Fruit fly (Drosophila melanogaster) whole organism, embryonic: ENCODE results near the gene WASp.
A peak's percentile ranks its signal among the peaks of the same experiment; 100 is the strongest.

Experiments
- Abd-B ChIP-seq: fragments of 200-800 bp; sonication (Bioruptor generic); optimal IDR thresholded peaks from 2 replicates; lab custom pipeline; 2018; ENCODE audit warnings: missing biosample characterization, mild to moderate bottlenecking, missing genetic modification characterization, moderate library complexity
- Atf-2 ChIP-seq: fragments of 200-800 bp; sonication (Bioruptor generic); optimal IDR thresholded peaks from 2 replicates; lab custom pipeline; 2016; ENCODE audit warnings: missing biosample characterization, missing genetic modification characterization
- CG10267 ChIP-seq: fragments of 200-800 bp; sonication (Bioruptor generic); optimal IDR thresholded peaks from 2 replicates; lab custom pipeline; 2018; ENCODE audit warnings: missing biosample characterization, mild to moderate bottlenecking, missing genetic modification characterization, moderate library complexity
- CG10959 ChIP-seq: fragments of 200-800 bp; sonication (Bioruptor generic); IDR thresholded peaks from 2 replicates; pipeline ENCODE4 v1.3.6; 2022; ENCODE audit warnings: missing biosample characterization, missing genetic modification characterization
- CG12236 ChIP-seq: fragments of 200-800 bp; sonication (Bioruptor generic); optimal IDR thresholded peaks from 2 replicates; lab custom pipeline; 2016; ENCODE audit warnings: missing biosample characterization, missing genetic modification characterization
- CG12744 ChIP-seq: fragments of 200-800 bp; sonication (Bioruptor generic); optimal IDR thresholded peaks from 2 replicates; lab custom pipeline; 2016; ENCODE audit warnings: missing biosample characterization, missing genetic modification characterization
- CG13775 ChIP-seq: fragments of 200-800 bp; sonication (Bioruptor generic); optimal IDR thresholded peaks from 3 replicates; lab custom pipeline; 2017; ENCODE audit warnings: missing biosample characterization, mild to moderate bottlenecking, missing genetic modification characterization
- CG1529 ChIP-seq: fragments of 200-800 bp; sonication (Bioruptor generic); optimal IDR thresholded peaks from 3 replicates; lab custom pipeline; 2018; ENCODE audit warnings: missing biosample characterization, missing genetic modification characterization
- CG15696 ChIP-seq: fragments of 200-800 bp; sonication (Bioruptor generic); optimal IDR thresholded peaks from 2 replicates; lab custom pipeline; 2019; ENCODE audit warnings: missing biosample characterization, mild to moderate bottlenecking, missing genetic modification characterization, moderate library complexity
- CG1647 ChIP-seq: fragments of 200-800 bp; sonication (Bioruptor generic); optimal IDR thresholded peaks from 3 replicates; lab custom pipeline; 2016; ENCODE audit warnings: missing biosample characterization, missing genetic modification characterization
- CG17328 ChIP-seq: fragments of 200-800 bp; sonication (Bioruptor generic); IDR thresholded peaks from 2 replicates; pipeline ENCODE4 v1.3.6; 2022; ENCODE audit warnings: missing biosample characterization, missing genetic modification characterization
- CG17361 ChIP-seq: fragments of 200-800 bp; sonication (Bioruptor generic); IDR thresholded peaks from 3 replicates; pipeline ENCODE4 v1.3.6; 2022; ENCODE audit warnings: missing biosample characterization, missing genetic modification characterization
- CG2120 ChIP-seq: fragments of 200-800 bp; sonication (Bioruptor generic); optimal IDR thresholded peaks from 3 replicates; lab custom pipeline; 2016; ENCODE audit warnings: missing biosample characterization, missing genetic modification characterization
- CG31365 ChIP-seq: fragments of 200-800 bp; sonication (Bioruptor generic); optimal IDR thresholded peaks from 2 replicates; lab custom pipeline; 2018; ENCODE audit warnings: missing biosample characterization, mild to moderate bottlenecking, missing genetic modification characterization
- CG42726 ChIP-seq: fragments of 200-800 bp; sonication (Bioruptor generic); IDR thresholded peaks from 2 replicates; pipeline ENCODE4 v1.3.6; 2022; ENCODE audit warnings: missing biosample characterization, missing genetic modification characterization; ENCODE audit not compliant: partially characterized antibody
- CG4707 ChIP-seq: fragments of 200-800 bp; sonication (Bioruptor generic); optimal IDR thresholded peaks from 2 replicates; lab custom pipeline; 2018; ENCODE audit warnings: missing biosample characterization, mild to moderate bottlenecking, missing genetic modification characterization, moderate library complexity
- CG4820 ChIP-seq: fragments of 200-800 bp; sonication (Bioruptor generic); optimal IDR thresholded peaks from 3 replicates; lab custom pipeline; 2016; ENCODE audit warnings: missing biosample characterization, missing genetic modification characterization
- CG5953 ChIP-seq: fragments of 200-800 bp; sonication (Bioruptor generic); IDR thresholded peaks from 2 replicates; pipeline ENCODE4 v1.3.6; 2022; ENCODE audit warnings: missing biosample characterization, missing genetic modification characterization
- CG7987 ChIP-seq: fragments of 200-800 bp; sonication (Bioruptor generic); optimal IDR thresholded peaks from 2 replicates; lab custom pipeline; 2018; ENCODE audit warnings: missing biosample characterization, mild to moderate bottlenecking, missing genetic modification characterization, moderate library complexity
- CG8944 ChIP-seq: fragments of 200-800 bp; sonication (Bioruptor generic); optimal IDR thresholded peaks from 3 replicates; lab custom pipeline; 2016; ENCODE audit warnings: missing biosample characterization, missing genetic modification characterization
- CG9609 ChIP-seq: fragments of 200-800 bp; sonication (Bioruptor generic); optimal IDR thresholded peaks from 3 replicates; lab custom pipeline; 2016; ENCODE audit warnings: missing biosample characterization, missing genetic modification characterization
- CrebB ChIP-seq: fragments of 200-800 bp; sonication (Bioruptor generic); optimal IDR thresholded peaks from 3 replicates; lab custom pipeline; 2018; ENCODE audit warnings: missing biosample characterization, mild to moderate bottlenecking, missing genetic modification characterization
- Dfd ChIP-seq, 2 experiments: fragments of >200 bp; optimal IDR thresholded peaks; 2 replicates each; lab custom pipeline; 2017; ENCODE audit warnings: missing biosample characterization in 2 of 2, missing genetic modification characterization in 2 of 2
- Elba2 ChIP-seq: fragments of 200-800 bp; sonication (Bioruptor generic); optimal IDR thresholded peaks from 3 replicates; lab custom pipeline; 2016; ENCODE audit warnings: missing biosample characterization, missing genetic modification characterization
- HHEX ChIP-seq: fragments of 200-800 bp; sonication (Bioruptor generic); optimal IDR thresholded peaks from 3 replicates; lab custom pipeline; 2017; ENCODE audit warnings: missing biosample characterization, mild to moderate bottlenecking, missing genetic modification characterization, missing genetic modification reagents
- HmgD ChIP-seq: fragments of 200-800 bp; sonication (Bioruptor generic); optimal IDR thresholded peaks from 3 replicates; lab custom pipeline; 2016; ENCODE audit warnings: missing biosample characterization, missing genetic modification characterization
- Hmr ChIP-seq: fragments of 200-800 bp; sonication (Bioruptor generic); optimal IDR thresholded peaks from 3 replicates; lab custom pipeline; 2017; ENCODE audit warnings: mild to moderate bottlenecking, missing biosample characterization, missing genetic modification reagents, missing genetic modification characterization
- Hr39 ChIP-seq: fragments of >200 bp; optimal IDR thresholded peaks from 2 replicates; lab custom pipeline; 2017
- Jarid2 ChIP-seq: fragments of 200-800 bp; sonication (Bioruptor generic); optimal IDR thresholded peaks from 3 replicates; lab custom pipeline; 2017; ENCODE audit warnings: mild to moderate bottlenecking, missing biosample characterization, missing genetic modification reagents, missing genetic modification characterization
- NC2α ChIP-seq: fragments of 200-800 bp; sonication (Bioruptor generic); optimal IDR thresholded peaks from 2 replicates; lab custom pipeline; 2016; ENCODE audit warnings: missing biosample characterization, missing genetic modification characterization
- Opbp ChIP-seq: fragments of 200-800 bp; sonication (Bioruptor generic); IDR thresholded peaks from 3 replicates; pipeline ENCODE4 v1.3.6; 2022; ENCODE audit warnings: missing biosample characterization, missing genetic modification characterization; ENCODE audit not compliant: partially characterized antibody
- Sry-δ ChIP-seq: fragments of 200-800 bp; sonication (Bioruptor generic); optimal IDR thresholded peaks from 2 replicates; lab custom pipeline; 2016; ENCODE audit warnings: missing biosample characterization, missing genetic modification characterization
- Vsx1 ChIP-seq: fragments of 200-800 bp; sonication (Bioruptor generic); optimal IDR thresholded peaks from 2 replicates; lab custom pipeline; 2017; ENCODE audit warnings: missing biosample characterization, mild to moderate bottlenecking, missing genetic modification characterization, missing genetic modification reagents
- al ChIP-seq: fragments of 200-800 bp; sonication (Bioruptor generic); IDR thresholded peaks from 2 replicates; pipeline ENCODE4 v1.3.6; 2022; ENCODE audit warnings: missing biosample characterization, missing genetic modification characterization
- ap ChIP-seq: fragments of 200-800 bp; sonication (Bioruptor generic); IDR thresholded peaks from 2 replicates; pipeline ENCODE4 v1.3.6; 2022; ENCODE audit warnings: missing biosample characterization, missing genetic modification characterization
- ara ChIP-seq: fragments of 200-800 bp; sonication (Bioruptor generic); IDR thresholded peaks from 2 replicates; pipeline ENCODE4 v1.3.6; 2022; ENCODE audit warnings: missing biosample characterization, missing genetic modification characterization
- ase ChIP-seq: fragments of 200-800 bp; sonication (Bioruptor generic); IDR thresholded peaks from 3 replicates; pipeline ENCODE4 v1.3.6; 2022; ENCODE audit warnings: missing biosample characterization, missing genetic modification characterization
- ato ChIP-seq: fragments of 200-800 bp; sonication (Bioruptor generic); IDR thresholded peaks from 2 replicates; pipeline ENCODE4 v1.3.6; 2022; ENCODE audit warnings: missing biosample characterization, missing genetic modification characterization; ENCODE audit not compliant: partially characterized antibody
- chm ChIP-seq: fragments of 200-800 bp; sonication (Bioruptor generic); IDR thresholded peaks from 2 replicates; pipeline ENCODE4 v1.3.6; 2022; ENCODE audit warnings: missing biosample characterization, missing genetic modification characterization
- chn ChIP-seq: fragments of 200-800 bp; sonication (Bioruptor generic); optimal IDR thresholded peaks from 2 replicates; lab custom pipeline; 2016; ENCODE audit warnings: missing biosample characterization, missing genetic modification characterization
- dan ChIP-seq: fragments of 200-800 bp; sonication (Bioruptor generic); IDR thresholded peaks from 2 replicates; pipeline ENCODE4 v1.3.6; 2022; ENCODE audit warnings: missing biosample characterization, missing genetic modification characterization
- her ChIP-seq: fragments of 200-800 bp; sonication (Bioruptor generic); optimal IDR thresholded peaks from 2 replicates; lab custom pipeline; 2016; ENCODE audit warnings: missing biosample characterization, missing genetic modification characterization
- jumu ChIP-seq: fragments of 200-800 bp; sonication (Bioruptor generic); optimal IDR thresholded peaks from 3 replicates; lab custom pipeline; 2016; ENCODE audit warnings: missing biosample characterization, missing genetic modification characterization
- kni ChIP-seq: fragments of 200-800 bp; sonication (Bioruptor generic); optimal IDR thresholded peaks from 3 replicates; lab custom pipeline; 2017; ENCODE audit warnings: mild to moderate bottlenecking, missing biosample characterization, missing genetic modification reagents, missing genetic modification characterization
- knrl ChIP-seq: fragments of 200-800 bp; sonication (Bioruptor generic); IDR thresholded peaks from 3 replicates; pipeline ENCODE4 v1.3.6; 2022; ENCODE audit warnings: missing biosample characterization, missing genetic modification characterization; ENCODE audit not compliant: partially characterized antibody
- lilli ChIP-seq: fragments of 200-800 bp; sonication (Bioruptor generic); optimal IDR thresholded peaks from 3 replicates; lab custom pipeline; 2016; ENCODE audit warnings: missing biosample characterization, missing genetic modification characterization
- lmd ChIP-seq: fragments of 200-800 bp; sonication (Bioruptor generic); IDR thresholded peaks from 2 replicates; pipeline ENCODE4 v1.3.6; 2022; ENCODE audit warnings: missing biosample characterization, missing genetic modification characterization
- rib ChIP-seq: fragments of 200-800 bp; sonication (Bioruptor generic); IDR thresholded peaks from 2 replicates; pipeline ENCODE4 v1.3.6; 2022; ENCODE audit warnings: missing biosample characterization, missing genetic modification characterization
- sna ChIP-seq: fragments of 200-800 bp; sonication (Bioruptor generic); IDR thresholded peaks from 2 replicates; pipeline ENCODE4 v1.3.6; 2022; ENCODE audit warnings: missing biosample characterization, missing genetic modification characterization; ENCODE audit not compliant: partially characterized antibody
- unc-4 ChIP-seq: fragments of 200-800 bp; sonication (Bioruptor generic); IDR thresholded peaks from 2 replicates; pipeline ENCODE4 v1.3.6; 2022; ENCODE audit warnings: missing biosample characterization, missing genetic modification characterization; ENCODE audit not compliant: partially characterized antibody
- yki ChIP-seq: fragments of >200 bp; optimal IDR thresholded peaks from 3 replicates; lab custom pipeline; 2018

Gene WASp

dm6 chr3R:28859058-28859526 lies 27.3 kb upstream of the WASp start, which contains the start of gene Inx3 (continued):
- TF ChIP-seq dan (GFP tag; lab: Robert Waterston, UW) (no peak), Opbp (peak; percentile 44; the same call in 1 of the 3 replicates), rib (GFP tag; lab: Robert Waterston, UW) (peak; percentile 69; the same call in 1 of the 2 replicates), CG15696 (tag; lab: Kevin White, UChicago) (no peak), CrebB (peak; percentile 13), Elba2 (GFP tag; lab: Kevin White, UChicago) (no peak), chm (peak; percentile 75; the same call in 1 of the 2 replicates), Vsx1 (no peak), CG5953 (GFP tag; lab: Robert Waterston, UW) (no peak), CG13775 (GFP tag; lab: Kevin White, UChicago) (no peak), al (no peak), CG31365 (tag; lab: Kevin White, UChicago) (no peak), CG12744 (GFP tag; lab: Kevin White, UChicago) (no peak), CG9609 (GFP tag; lab: Kevin White, UChicago) (no peak), CG12236 (GFP tag; lab: Kevin White, UChicago) (no peak), CG1529 (GFP tag; lab: Kevin White, UChicago) (no peak), NC2α (GFP tag; lab: Kevin White, UChicago) (no peak), her (GFP tag; lab: Kevin White, UChicago) (peak; percentile 37), Hmr (GFP tag; lab: Kevin White, UChicago) (peak; percentile 9), CG8944 (GFP tag; lab: Kevin White, UChicago) (no peak), CG17361 (GFP tag; lab: Robert Waterston, UW) (no peak), sna (GFP tag; lab: Robert Waterston, UW) (0 out of 2 replicates have a peak, but pooled peaks have one; percentile 30), CG42726 (GFP tag; lab: Robert Waterston, UW) (0 out of 2 replicates have a peak, but pooled peaks have one; percentile 44), CG4820 (no peak), yki (lab: Kevin White, UChicago) (peak; percentile 31), knrl (GFP tag; lab: Robert Waterston, UW) (0 out of 3 replicates have a peak, but pooled peaks have one; percentile 35), CG2120 (GFP tag; lab: Kevin White, UChicago) (no peak), ato (no peak), Sry-δ (GFP tag; lab: Kevin White, UChicago) (no peak), Abd-B (no peak), HHEX (GFP tag; lab: Kevin White, UChicago) (no peak), lmd (GFP tag; lab: Robert Waterston, UW) (no peak), Atf-2 (GFP tag; lab: Kevin White, UChicago) (no peak), HmgD (GFP tag; lab: Kevin White, UChicago) (no peak), CG1647 (GFP tag; lab: Kevin White, UChicago) (no peak), chn (GFP tag; lab: Kevin White, UChicago) (peak; percentile 5), ase (GFP tag; lab: Robert Waterston, UW) (0 out of 3 replicates have a peak, but pooled peaks have one; percentile 25), Hr39 (lab: Kevin White, UChicago) (no peak), unc-4 (GFP tag; lab: Robert Waterston, UW) (0 out of 2 replicates have a peak, but pooled peaks have one; percentile 14), CG4707 (GFP tag; lab: Kevin White, UChicago) (no peak), CG10959 (no peak), CG7987 (GFP tag; lab: Kevin White, UChicago) (peak; percentile 7), ap (GFP tag; lab: Robert Waterston, UW) (no peak), CG10267 (tag; lab: Kevin White, UChicago) (no peak), Jarid2 (GFP tag; lab: Kevin White, UChicago) (peak; percentile 89), ara (GFP tag; lab: Robert Waterston, UW) (no peak; the same call in 1 of the 2 replicates), CG17328 (GFP tag; lab: Robert Waterston, UW) (0 out of 2 replicates have a peak, but pooled peaks have one; percentile 32), kni (GFP tag; lab: Kevin White, UChicago) (peak; percentile 72), lilli (GFP tag; lab: Kevin White, UChicago) (no peak), Dfd (GFP tag; optimal IDR thresholded peaks at IDR 0.05; lab: Kevin White, UChicago) (no peak), jumu (GFP tag; lab: Kevin White, UChicago) (no peak)
